Worm (Caenorhabditis elegans) whole organism, L2 larva: ENCODE measurements around the gene Y49E10.16.

Experiments used
- C34F6.9 ChIP-seq: fragments of 150-350 bp; optimal IDR thresholded peaks from 2 replicates; lab custom pipeline; 2014; ENCODE audit warnings: missing biosample characterization, missing genetic modification characterization
- ZK546.5 ChIP-seq: sonication (generic microtip); optimal IDR thresholded peaks from 2 replicates; lab custom pipeline; 2017; ENCODE audit warnings: missing biosample characterization, missing genetic modification characterization
- aly-2 ChIP-seq: fragments of 150-350 bp; optimal IDR thresholded peaks from 2 replicates; lab custom pipeline; 2014; ENCODE audit warnings: missing biosample characterization, missing genetic modification characterization
- ama-1 ChIP-seq: fragments of 150-350 bp; optimal IDR thresholded peaks from 2 replicates; lab custom pipeline; 2018; ENCODE audit warnings: inconsistent platforms
- blmp-1 ChIP-seq: sonication (generic microtip); optimal IDR thresholded peaks from 2 replicates; lab custom pipeline; 2017; ENCODE audit warnings: missing genetic modification characterization, mild to moderate bottlenecking, missing compliant biosample characterization, antibody characterized with exemption, moderate library complexity; ENCODE audit not compliant: insufficient read depth
- ceh-16 ChIP-seq: fragments of 150-350 bp; optimal IDR thresholded peaks from 2 replicates; lab custom pipeline; 2014; ENCODE audit warnings: missing biosample characterization, missing genetic modification characterization
- ceh-82 ChIP-seq: fragments of 150-350 bp; optimal IDR thresholded peaks from 2 replicates; lab custom pipeline; 2014; ENCODE audit warnings: missing biosample characterization, missing genetic modification characterization
- crh-2 ChIP-seq: sonication (generic microtip); optimal IDR thresholded peaks from 2 replicates; lab custom pipeline; 2017; ENCODE audit warnings: missing biosample characterization, missing genetic modification characterization
- dmd-4 ChIP-seq: sonication (generic microtip); optimal IDR thresholded peaks from 2 replicates; lab custom pipeline; 2017; ENCODE audit warnings: missing biosample characterization, missing genetic modification characterization
- egl-27 ChIP-seq: sonication (generic microtip); optimal IDR thresholded peaks from 3 replicates; lab custom pipeline; 2017; ENCODE audit warnings: missing biosample characterization, missing genetic modification reagents, missing genetic modification characterization
- elt-1 ChIP-seq: fragments of 150-350 bp; optimal IDR thresholded peaks from 2 replicates; lab custom pipeline; 2014; ENCODE audit warnings: missing biosample characterization, missing genetic modification characterization
- elt-3 ChIP-seq: sonication (generic microtip); optimal IDR thresholded peaks from 2 replicates; lab custom pipeline; 2017; ENCODE audit warnings: missing biosample characterization, missing genetic modification characterization
- fos-1 ChIP-seq: fragments of 150-350 bp; optimal IDR thresholded peaks from 2 replicates; lab custom pipeline; 2014; ENCODE audit warnings: missing biosample characterization, missing genetic modification characterization
- lin-11 ChIP-seq: fragments of 150-350 bp; sonication (generic microtip); optimal IDR thresholded peaks from 2 replicates; lab custom pipeline; 2014; ENCODE audit warnings: missing biosample characterization, missing genetic modification characterization, inconsistent platforms, mixed read lengths
- lsy-2 ChIP-seq, 2 experiments: fragments of 150-350 bp in 1 of 2; sonication (generic microtip) in 1 of 2; optimal IDR thresholded peaks; 2 replicates each; lab custom pipeline; 2014 to 2017; ENCODE audit warnings: missing biosample characterization in 2 of 2, missing genetic modification characterization in 2 of 2
- mab-5 ChIP-seq: fragments of 150-350 bp; optimal IDR thresholded peaks from 2 replicates; lab custom pipeline; 2014; ENCODE audit warnings: missing biosample characterization, missing genetic modification characterization
- mdl-1 ChIP-seq, 2 experiments: fragments of 150-350 bp in 1 of 2; sonication (generic microtip) in 1 of 2; optimal IDR thresholded peaks; 2 replicates each; lab custom pipeline; 2017; ENCODE audit warnings: missing biosample characterization in 2 of 2, missing genetic modification characterization in 2 of 2
- nhr-12 ChIP-seq: fragments of 150-350 bp; optimal IDR thresholded peaks from 2 replicates; lab custom pipeline; 2014; ENCODE audit warnings: missing biosample characterization, missing genetic modification characterization
- nhr-129 ChIP-seq: fragments of 150-350 bp; optimal IDR thresholded peaks from 2 replicates; lab custom pipeline; 2014; ENCODE audit warnings: missing biosample characterization, missing genetic modification characterization
- nhr-23 ChIP-seq: fragments of 150-350 bp; optimal IDR thresholded peaks from 2 replicates; lab custom pipeline; 2014; ENCODE audit warnings: missing biosample characterization, missing genetic modification reagents, missing genetic modification characterization
- nhr-25 ChIP-seq: fragments of 150-350 bp; sonication (generic microtip); optimal IDR thresholded peaks from 3 replicates; lab custom pipeline; 2014; ENCODE audit warnings: missing biosample characterization, missing genetic modification characterization
- peb-1 ChIP-seq: fragments of 150-350 bp; optimal IDR thresholded peaks from 2 replicates; lab custom pipeline; 2014; ENCODE audit warnings: missing biosample characterization, missing genetic modification characterization
- skn-1 ChIP-seq: sonication (generic microtip); optimal IDR thresholded peaks from 2 replicates; lab custom pipeline; 2017; ENCODE audit warnings: missing biosample characterization, missing genetic modification characterization
- sma-3 ChIP-seq: sonication (generic microtip); optimal IDR thresholded peaks from 2 replicates; lab custom pipeline; 2016; ENCODE audit warnings: missing genetic modification reagents, missing genetic modification characterization, missing compliant biosample characterization
- sma-9 ChIP-seq, 2 experiments: fragments of 150-350 bp in 1 of 2; sonication (generic microtip) in 1 of 2; optimal IDR thresholded peaks; 2 replicates each; lab custom pipeline; 2014 to 2016; ENCODE audit warnings: missing genetic modification characterization in 2 of 2, mild to moderate bottlenecking in 1 of 2, missing biosample characterization in 1 of 2, missing compliant biosample characterization in 1 of 2, missing genetic modification reagents in 1 of 2, moderate library complexity in 1 of 2
- snpc-4 ChIP-seq: fragments of 150-350 bp; optimal IDR thresholded peaks from 2 replicates; lab custom pipeline; 2014; ENCODE audit warnings: missing biosample characterization, missing genetic modification characterization
- unc-55 ChIP-seq: fragments of 150-350 bp; sonication (generic microtip); optimal IDR thresholded peaks from 3 replicates; lab custom pipeline; 2014; ENCODE audit warnings: missing biosample characterization, missing genetic modification reagents, missing genetic modification characterization
- zag-1 ChIP-seq: fragments of 150-350 bp; optimal IDR thresholded peaks from 2 replicates; lab custom pipeline; 2014; ENCODE audit warnings: missing biosample characterization, missing genetic modification characterization
- ztf-1 ChIP-seq: fragments of 200-800 bp; sonication (Bioruptor generic); conservative IDR thresholded peaks from 2 replicates; pipeline ENCODE4 v1.3.6; 2022; ENCODE audit warnings: missing genetic modification characterization, missing compliant biosample characterization
- ztf-11 ChIP-seq: sonication (generic microtip); optimal IDR thresholded peaks from 2 replicates; lab custom pipeline; 2017; ENCODE audit warnings: missing biosample characterization, missing genetic modification characterization
- ztf-4 ChIP-seq: fragments of 150-350 bp; optimal IDR thresholded peaks from 2 replicates; lab custom pipeline; 2014; ENCODE audit warnings: missing biosample characterization, missing genetic modification characterization

Y49E10.16 gene

DNA sequence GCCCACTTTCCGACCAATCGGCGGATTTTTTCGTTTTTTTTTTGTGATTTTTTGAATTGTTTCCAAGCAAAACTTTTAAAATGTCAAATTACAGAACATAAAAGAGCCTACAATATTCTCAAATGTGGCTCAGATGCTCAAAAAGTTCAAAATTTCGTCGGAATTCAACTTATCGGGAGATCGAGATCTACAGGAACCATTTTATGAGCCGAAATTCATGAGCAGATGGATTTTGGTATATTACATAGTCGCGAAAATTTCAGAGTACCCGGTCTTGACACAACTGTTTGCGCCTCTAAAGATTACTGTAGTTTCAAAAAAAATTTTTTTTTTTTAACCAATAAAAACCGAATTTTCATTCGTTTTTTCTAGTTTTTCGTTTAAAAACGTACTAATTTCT, 28.7 kb downstream of the Y49E10.16 start:
- no peak for TF ChIP-seq elt-1
- no peak for TF ChIP-seq aly-2 (tag; lab: Kevin White, UChicago)
- TF ChIP-seq egl-27 (tag; lab: Kevin White, UChicago) = no peak
- no peak for TF ChIP-seq sma-3 (GFP tag; lab: Kevin White, UChicago)
- TF ChIP-seq ZK546.5 (tag; lab: Kevin White, UChicago) = no peak
- no peak for TF ChIP-seq ztf-11 (tag; lab: Kevin White, UChicago)

ce11 chrIII:12466310-12466709, 36.0 kb downstream of the Y49E10.16 start, which contains the start of gene pstk-1:
Gene pstk-1, plus strand, starts transcription at chrIII:12466610.
- no peak for TF ChIP-seq peb-1 (tag; lab: Kevin White, UChicago)
- TF ChIP-seq ceh-16 (tag; lab: Kevin White, UChicago) = no peak
- TF ChIP-seq unc-55 (GFP tag; lab: Kevin White, UChicago) = no peak
- no peak for TF ChIP-seq dmd-4
- TF ChIP-seq skn-1 = no peak
- no peak for TF ChIP-seq nhr-129
- no peak for TF ChIP-seq crh-2 (tag; lab: Kevin White, UChicago)
- TF ChIP-seq lin-11 (tag; lab: Kevin White, UChicago) = no peak
- TF ChIP-seq elt-3 = no peak
- no peak for TF ChIP-seq C34F6.9 (tag; lab: Kevin White, UChicago)
- no peak for TF ChIP-seq ztf-4 (tag; lab: Kevin White, UChicago)
- TF ChIP-seq, all 48 proteins: peak for 0

DNA sequence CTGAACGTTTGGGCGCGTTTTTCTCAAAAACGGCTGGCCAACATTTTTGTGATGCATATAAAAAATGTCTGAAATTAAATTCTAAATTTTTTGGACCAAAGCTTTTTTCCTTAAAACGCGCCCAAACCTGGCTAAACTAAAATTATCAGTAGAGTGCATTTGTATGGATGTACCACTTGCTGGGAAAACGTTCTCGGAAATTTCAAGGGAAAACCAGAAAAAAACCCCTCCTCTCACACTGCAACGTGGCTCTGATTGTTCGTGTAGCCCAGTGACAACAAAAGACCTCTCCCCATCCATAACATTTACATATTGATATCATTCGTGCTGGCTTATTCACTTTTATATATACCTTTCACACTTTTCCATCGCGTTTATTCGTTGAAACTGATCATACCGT, 38.6 kb downstream of the Y49E10.16 start, which contains the start of gene Y49E10.29:
TSS of gene Y49E10.29 (plus strand) at position 301 of the 400 bp plus-strand sequence.
- TF ChIP-seq unc-55 (GFP tag; lab: Kevin White, UChicago) (no peak), ceh-82 (tag; lab: Kevin White, UChicago) (no peak), nhr-23 (tag; lab: Kevin White, UChicago) (no peak), fos-1 (no peak), sma-9 (GFP tag; optimal IDR thresholded peaks at IDR 0.05; lab: Kevin White, UChicago) (no peak), sma-9 (tag; optimal IDR thresholded peaks at IDR 0.05; lab: Kevin White, UChicago) (no peak), ama-1 (lab: Kevin White, UChicago) (no peak), ceh-16 (tag; lab: Kevin White, UChicago) (no peak)

ce11 chrIII:12469800-12470199, 39.5 kb downstream of the Y49E10.16 start:
- TF ChIP-seq ztf-1 (GFP tag; lab: Robert Waterston, UW) = 0 out of 2 replicates have a peak, but pooled peaks have one; percentile 8
- TF ChIP-seq nhr-12 (tag; lab: Kevin White, UChicago) = no peak

- no peak for TF ChIP-seq peb-1 (tag; lab: Kevin White, UChicago)
- TF ChIP-seq sma-9 (GFP tag; optimal IDR thresholded peaks at IDR 0.05; lab: Kevin White, UChicago) = no peak
- no peak for TF ChIP-seq sma-9 (tag; optimal IDR thresholded peaks at IDR 0.05; lab: Kevin White, UChicago)
- no peak for TF ChIP-seq blmp-1 (tag; lab: Kevin White, UChicago)
Observed at ce11 chrIII:12470589-12470988, 40.3 kb downstream of the Y49E10.16 start.

ce11 chrIII:12472497-12472896, 42.2 kb downstream of the Y49E10.16 start, which contains the start of gene cccp-1:
Gene cccp-1, plus strand, starts transcription at chrIII:12472873.
- TF ChIP-seq snpc-4 (tag; lab: Kevin White, UChicago) (no peak), fos-1 (peak; percentile 13), lsy-2 (tag; optimal IDR thresholded peaks at IDR 0.05; lab: Kevin White, UChicago) (peak in 1 of 2 experiments; percentile 53), nhr-129 (peak; percentile 33), mdl-1 (tag; optimal IDR thresholded peaks at IDR 0.05; lab: Kevin White, UChicago) (peak in 1 of 2 experiments; percentile 54), C34F6.9 (tag; lab: Kevin White, UChicago) (peak; percentile 67), unc-55 (GFP tag; lab: Kevin White, UChicago) (peak; percentile 75), zag-1 (tag; lab: Kevin White, UChicago) (peak; percentile 48), mab-5 (tag; lab: Kevin White, UChicago) (peak; percentile 2), lin-11 (tag; lab: Kevin White, UChicago) (peak; percentile 12), crh-2 (tag; lab: Kevin White, UChicago) (peak; percentile 48), ceh-16 (tag; lab: Kevin White, UChicago) (no peak), nhr-25 (tag; lab: Kevin White, UChicago) (no peak)
